Fruit fly (Drosophila melanogaster) whole organism, wandering third instar larva: ENCODE measurements around the gene Frmd5.

Experiments used
- Abd-B ChIP-seq: fragments of >200 bp; optimal IDR thresholded peaks from 2 replicates; lab custom pipeline; 2017; ENCODE audit warnings: missing biosample characterization, missing genetic modification characterization
- CG32264 ChIP-seq: fragments of 200-800 bp; sonication (Bioruptor generic); optimal IDR thresholded peaks from 2 replicates; lab custom pipeline; 2016; ENCODE audit warnings: missing biosample characterization, missing genetic modification characterization
- CG9705 ChIP-seq: fragments of 200-800 bp; sonication (Bioruptor generic); optimal IDR thresholded peaks from 2 replicates; lab custom pipeline; 2018; ENCODE audit warnings: missing biosample characterization, mild to moderate bottlenecking, missing genetic modification characterization
- Dfd ChIP-seq: fragments of >200 bp; optimal IDR thresholded peaks from 2 replicates; lab custom pipeline; 2017; ENCODE audit warnings: missing biosample characterization, missing genetic modification characterization
- Dif ChIP-seq: fragments of 200-275, 200-300 bp; sonication (Bioruptor generic); optimal IDR thresholded peaks from 2 replicates; lab custom pipeline; 2018; ENCODE audit warnings: missing biosample characterization, missing genetic modification characterization; ENCODE audit not compliant: partially characterized antibody
- GATAd ChIP-seq: sonication (Bioruptor generic); optimal IDR thresholded peaks from 2 replicates; lab custom pipeline; 2016; ENCODE audit warnings: missing biosample characterization, missing genetic modification characterization
- HLH106 ChIP-seq: fragments of 200-800 bp; optimal IDR thresholded peaks from 3 replicates; lab custom pipeline; 2019; ENCODE audit warnings: missing biosample characterization, mild to moderate bottlenecking, missing genetic modification characterization, moderate library complexity
- Hnf4 ChIP-seq: fragments of 200-800 bp; sonication (Bioruptor generic); optimal IDR thresholded peaks from 2 replicates; lab custom pipeline; 2016; ENCODE audit warnings: missing biosample characterization, mild to moderate bottlenecking, missing genetic modification characterization
- Hr78 ChIP-seq: fragments of >200 bp; optimal IDR thresholded peaks from 2 replicates; lab custom pipeline; 2017; ENCODE audit warnings: missing biosample characterization, missing genetic modification characterization
- Hr83 ChIP-seq: fragments of 200-300 bp; sonication (Bioruptor generic); optimal IDR thresholded peaks from 2 replicates; lab custom pipeline; 2016; ENCODE audit warnings: missing biosample characterization, mild to moderate bottlenecking, missing genetic modification characterization, moderate library complexity; ENCODE audit not compliant: poor library complexity, severe bottlenecking
- Jra ChIP-seq: sonication (Bioruptor generic); optimal IDR thresholded peaks from 2 replicates; lab custom pipeline; 2016; ENCODE audit warnings: missing biosample characterization, missing genetic modification characterization
- Mio ChIP-seq: sonication (Bioruptor generic); optimal IDR thresholded peaks from 2 replicates; lab custom pipeline; 2016; ENCODE audit warnings: missing biosample characterization, missing genetic modification characterization
- Myc ChIP-seq: fragments of >200 bp; optimal IDR thresholded peaks from 2 replicates; lab custom pipeline; 2017
- N ChIP-seq: fragments of >200 bp; optimal IDR thresholded peaks from 2 replicates; lab custom pipeline; 2018; ENCODE audit warnings: missing biosample characterization, missing external identifiers, missing genetic modification characterization
- Rel ChIP-seq, 2 experiments: fragments of 200-800 bp; sonication (Bioruptor generic) in 1 of 2; optimal IDR thresholded peaks; 2 replicates in 1 of 2; 3 replicates in 1 of 2; lab custom pipeline; 2016 to 2019; ENCODE audit warnings: mild to moderate bottlenecking in 2 of 2, missing biosample characterization in 2 of 2, missing genetic modification characterization in 2 of 2, moderate library complexity in 1 of 2
- Sp1 ChIP-seq: fragments of 200-800 bp; sonication (Bioruptor generic); optimal IDR thresholded peaks from 3 replicates; lab custom pipeline; 2019; ENCODE audit warnings: missing biosample characterization, mild to moderate bottlenecking, missing genetic modification characterization, moderate library complexity
- br ChIP-seq: fragments of 200-800 bp; sonication (Bioruptor generic); optimal IDR thresholded peaks from 2 replicates; lab custom pipeline; 2016; ENCODE audit warnings: missing biosample characterization, missing genetic modification characterization
- brk ChIP-seq: fragments of 200-800 bp; sonication (Bioruptor generic); optimal IDR thresholded peaks from 2 replicates; lab custom pipeline; 2016; ENCODE audit warnings: missing biosample characterization, mild to moderate bottlenecking, missing genetic modification characterization
- dsf ChIP-seq: sonication (Bioruptor generic); optimal IDR thresholded peaks from 2 replicates; lab custom pipeline; 2016; ENCODE audit warnings: missing biosample characterization, missing genetic modification characterization, borderline replicate concordance
- ey ChIP-seq: fragments of 200-800 bp; sonication (Bioruptor generic); optimal IDR thresholded peaks from 2 replicates; lab custom pipeline; 2016; ENCODE audit warnings: missing biosample characterization, missing genetic modification characterization
- foxo ChIP-seq, 2 experiments: fragments of 200-800 bp; sonication (Bioruptor generic); optimal IDR thresholded peaks; 2 replicates in 1 of 2; 3 replicates in 1 of 2; lab custom pipeline; 2016 to 2017; ENCODE audit warnings: missing biosample characterization in 2 of 2, missing genetic modification characterization in 2 of 2
- h ChIP-seq: fragments of 200-800 bp; sonication (Bioruptor generic); optimal IDR thresholded peaks from 3 replicates; lab custom pipeline; 2016; ENCODE audit warnings: missing biosample characterization, mild to moderate bottlenecking, missing genetic modification characterization
- jim ChIP-seq: fragments of 175-275, 200-325 bp; sonication (Bioruptor generic); optimal IDR thresholded peaks from 2 replicates; lab custom pipeline; 2016; ENCODE audit warnings: missing biosample characterization, mild to moderate bottlenecking, missing genetic modification characterization
- pan ChIP-seq: fragments of >200 bp; optimal IDR thresholded peaks from 2 replicates; lab custom pipeline; 2017
- psq ChIP-seq: fragments of 200-800 bp; sonication (Bioruptor generic); optimal IDR thresholded peaks from 3 replicates; lab custom pipeline; 2017; ENCODE audit warnings: missing biosample characterization, mild to moderate bottlenecking, missing genetic modification characterization, moderate library complexity
- rgr ChIP-seq: fragments of 200-800 bp; sonication (Bioruptor generic); optimal IDR thresholded peaks from 3 replicates; lab custom pipeline; 2016; ENCODE audit warnings: missing biosample characterization, mild to moderate bottlenecking, missing genetic modification characterization
- sage ChIP-seq: fragments of 200-800 bp; sonication (Bioruptor generic); optimal IDR thresholded peaks from 2 replicates; lab custom pipeline; 2016; ENCODE audit warnings: missing biosample characterization, mild to moderate bottlenecking, missing genetic modification characterization
- sv ChIP-seq: fragments of 200-800 bp; sonication (Bioruptor generic); optimal IDR thresholded peaks from 3 replicates; lab custom pipeline; 2016; ENCODE audit warnings: missing biosample characterization, missing genetic modification characterization
- tai ChIP-seq: sonication (Bioruptor generic); optimal IDR thresholded peaks from 2 replicates; lab custom pipeline; 2016; ENCODE audit warnings: missing biosample characterization, missing genetic modification characterization
- usp ChIP-seq: fragments of >200 bp; optimal IDR thresholded peaks from 2 replicates; lab custom pipeline; 2017; ENCODE audit warnings: missing biosample characterization, missing genetic modification characterization
- woc ChIP-seq: sonication (Bioruptor generic); optimal IDR thresholded peaks from 2 replicates; lab custom pipeline; 2016; ENCODE audit warnings: missing biosample characterization, mild to moderate bottlenecking, missing genetic modification characterization

The Frmd5 gene

dm6 chr2L:10351130-10351529 is 6.9 kb downstream of the Frmd5 start:
- no peak for TF ChIP-seq sv (GFP tag; lab: Kevin White, UChicago)
- no peak for TF ChIP-seq CG9705 (GFP tag; lab: Kevin White, UChicago)
- TF ChIP-seq h (GFP tag; lab: Kevin White, UChicago): no peak
- no peak for TF ChIP-seq Dfd (GFP tag; lab: Kevin White, UChicago)
- TF ChIP-seq GATAd (GFP tag; lab: Kevin White, UChicago): no peak
- TF ChIP-seq Sp1 (GFP tag; lab: Kevin White, UChicago): no peak
- TF ChIP-seq Abd-B (GFP tag; lab: Kevin White, UChicago): no peak
- TF ChIP-seq sage: no peak
- no peak for TF ChIP-seq Hr78 (GFP tag; lab: Kevin White, UChicago)
- no peak for TF ChIP-seq CG32264 (GFP tag; lab: Kevin White, UChicago)
- TF ChIP-seq Hr83: no peak
- TF ChIP-seq jim: no peak
- no peak for TF ChIP-seq Myc (lab: Kevin White, UChicago)
- no peak for TF ChIP-seq usp (GFP tag; lab: Kevin White, UChicago)
- TF ChIP-seq Jra (GFP tag; lab: Kevin White, UChicago): no peak
- TF ChIP-seq dsf: no peak
- TF ChIP-seq tai (GFP tag; lab: Kevin White, UChicago): no peak
- TF ChIP-seq pan (lab: Kevin White, UChicago): no peak

- TF ChIP-seq rgr: no peak
- TF ChIP-seq foxo (GFP tag; optimal IDR thresholded peaks at IDR 0.05; lab: Kevin White, UChicago): no peak
- no peak for TF ChIP-seq dsf
- TF ChIP-seq Dif (GFP tag; lab: Kevin White, UChicago): no peak
- no peak for TF ChIP-seq N (GFP tag; lab: Kevin White, UChicago)
- no peak for TF ChIP-seq Jra (GFP tag; lab: Kevin White, UChicago)
- no peak for TF ChIP-seq CG32264 (GFP tag; lab: Kevin White, UChicago)
- no peak for TF ChIP-seq ey
- TF ChIP-seq Hr78 (GFP tag; lab: Kevin White, UChicago): no peak
- TF ChIP-seq sv (GFP tag; lab: Kevin White, UChicago): no peak
- TF ChIP-seq Hnf4 (GFP tag; lab: Kevin White, UChicago): no peak
- TF ChIP-seq Hr83: no peak
- TF ChIP-seq tai (GFP tag; lab: Kevin White, UChicago): no peak
- no peak for TF ChIP-seq HLH106 (tag; lab: Kevin White, UChicago)
- TF ChIP-seq Sp1 (GFP tag; lab: Kevin White, UChicago): no peak
- TF ChIP-seq GATAd (GFP tag; lab: Kevin White, UChicago): no peak
- no peak for TF ChIP-seq psq (GFP tag; lab: Kevin White, UChicago)
- no peak for TF ChIP-seq Rel (GFP tag; optimal IDR thresholded peaks at IDR 0.05; lab: Kevin White, UChicago)
- TF ChIP-seq Rel (tag; optimal IDR thresholded peaks at IDR 0.05; lab: Kevin White, UChicago): no peak
- no peak for TF ChIP-seq Dfd (GFP tag; lab: Kevin White, UChicago)
Observed at dm6 chr2L:10353871-10354270, 9.6 kb downstream of the Frmd5 start, which contains the start of gene CG34367. Gene CG34367, minus strand, starts transcription at chr2L:10353905.

dm6 chr2L:10356508-10356907 is 12.3 kb downstream of the Frmd5 start, which contains the start of the genes CtsL4 and ClpP:
Gene CtsL4, minus strand, starts transcription at chr2L:10356597.
Gene ClpP, plus strand, starts transcription at chr2L:10356795.
- peak; percentile 66 for TF ChIP-seq woc (GFP tag; lab: Kevin White, UChicago)
- no peak for TF ChIP-seq HLH106 (tag; lab: Kevin White, UChicago)

dm6 chr2L:10362408-10363067 is 18.3 kb downstream of the Frmd5 start, which contains the start of the genes Cand1 and pim:
Gene Cand1, minus strand, starts transcription at chr2L:10362707.
Gene pim, plus strand, starts transcription at chr2L:10362989.
- no peak for TF ChIP-seq ey
- peak; percentile 22 for TF ChIP-seq woc (GFP tag; lab: Kevin White, UChicago)
- TF ChIP-seq HLH106 (tag; lab: Kevin White, UChicago): peak; percentile 11
- TF ChIP-seq Dif (GFP tag; lab: Kevin White, UChicago): no peak
- TF ChIP-seq jim: no peak
- no peak for TF ChIP-seq br (GFP tag; lab: Kevin White, UChicago)
- TF ChIP-seq Rel (GFP tag; optimal IDR thresholded peaks at IDR 0.05; lab: Kevin White, UChicago): no peak
- TF ChIP-seq Rel (tag; optimal IDR thresholded peaks at IDR 0.05; lab: Kevin White, UChicago): peak; percentile 36
- TF ChIP-seq Mio (GFP tag; lab: Kevin White, UChicago): no peak
- no peak for TF ChIP-seq Myc (lab: Kevin White, UChicago)
- no peak for TF ChIP-seq brk (GFP tag; lab: Kevin White, UChicago)
